Worm (Caenorhabditis elegans) whole organism, L1 larva: ENCODE measurements around the gene F21A3.2.

ENCODE experiments used
- C16A3.4 ChIP-seq: fragments of 150-350 bp; optimal IDR thresholded peaks from 2 replicates; lab custom pipeline; 2014; ENCODE audit warnings: missing biosample characterization, missing genetic modification characterization
- C34B4.2 ChIP-seq: sonication (generic microtip); optimal IDR thresholded peaks from 2 replicates; lab custom pipeline; 2017; ENCODE audit warnings: mild to moderate bottlenecking, missing genetic modification characterization, missing compliant biosample characterization
- Y116A8C.19 ChIP-seq: sonication (generic microtip); optimal IDR thresholded peaks from 2 replicates; lab custom pipeline; 2016; ENCODE audit warnings: missing compliant biosample characterization, missing genetic modification characterization, borderline replicate concordance
- ama-1 ChIP-seq: fragments of 150-350 bp; optimal IDR thresholded peaks from 2 replicates; lab custom pipeline; 2014
- blmp-1 ChIP-seq: fragments of 150-350 bp; optimal IDR thresholded peaks from 2 replicates; lab custom pipeline; 2014; ENCODE audit warnings: missing biosample characterization, missing genetic modification characterization
- ceh-63 ChIP-seq: fragments of 200-800 bp; sonication (Bioruptor generic); optimal IDR thresholded peaks from 2 replicates; lab custom pipeline; 2018; ENCODE audit warnings: mild to moderate bottlenecking, missing genetic modification characterization, missing compliant biosample characterization
- efl-1 ChIP-seq, 4 experiments: fragments of 150-350 bp; optimal IDR thresholded peaks in 3 of 4; peaks in 1 of 4; 1 replicate in 1 of 4; 2 replicates in 3 of 4; lab custom pipeline; 2014; ENCODE audit warnings: missing biosample characterization in 2 of 4, missing genetic modification characterization in 2 of 4, missing genetic modification reagents in 2 of 4
- efl-3 ChIP-seq: fragments of 200-800 bp; sonication (Bioruptor generic); optimal IDR thresholded peaks from 2 replicates; lab custom pipeline; 2018; ENCODE audit warnings: mild to moderate bottlenecking, missing genetic modification characterization, missing compliant biosample characterization
- elt-2 ChIP-seq: sonication (generic microtip); optimal IDR thresholded peaks from 2 replicates; lab custom pipeline; 2016; ENCODE audit warnings: missing genetic modification characterization, mild to moderate bottlenecking, inconsistent platforms, missing compliant biosample characterization, missing genetic modification reagents
- fkh-8 ChIP-seq: sonication (generic microtip); optimal IDR thresholded peaks from 2 replicates; lab custom pipeline; 2016; ENCODE audit warnings: mild to moderate bottlenecking, missing genetic modification characterization, missing compliant biosample characterization
- grh-1 ChIP-seq: fragments of 200-800 bp; sonication (Bioruptor generic); IDR thresholded peaks from 2 replicates; pipeline ENCODE4 v1.3.6; 2022; ENCODE audit warnings: missing genetic modification reagents, missing genetic modification characterization, missing compliant biosample characterization
- hlh-17 ChIP-seq: fragments of 200-800 bp; sonication (Bioruptor generic); optimal IDR thresholded peaks from 2 replicates; lab custom pipeline; 2018; ENCODE audit warnings: missing genetic modification characterization, mild to moderate bottlenecking, missing compliant biosample characterization, moderate library complexity, borderline replicate concordance
- hlh-4 ChIP-seq: sonication (generic microtip); optimal IDR thresholded peaks from 2 replicates; lab custom pipeline; 2016; ENCODE audit warnings: mild to moderate bottlenecking, missing genetic modification characterization, missing compliant biosample characterization
- irx-1 ChIP-seq: sonication (generic microtip); optimal IDR thresholded peaks from 2 replicates; lab custom pipeline; 2016; ENCODE audit warnings: missing genetic modification characterization, missing compliant biosample characterization
- lin-14 ChIP-seq: fragments of 200-800 bp; sonication (Bioruptor generic); optimal IDR thresholded peaks from 2 replicates; lab custom pipeline; 2018; ENCODE audit warnings: mild to moderate bottlenecking, missing genetic modification characterization, moderate library complexity, missing compliant biosample characterization
- lin-35 ChIP-seq, 2 experiments: fragments of 150-350 bp; optimal IDR thresholded peaks; 2 replicates each; lab custom pipeline; 2014; ENCODE audit warnings: missing biosample characterization in 2 of 2, missing genetic modification characterization in 2 of 2, missing genetic modification reagents in 2 of 2
- lin-39 ChIP-seq: fragments of 150-350 bp; optimal IDR thresholded peaks from 2 replicates; lab custom pipeline; 2014; ENCODE audit warnings: missing biosample characterization, missing genetic modification reagents, missing genetic modification characterization
- lir-3 ChIP-seq: sonication (generic microtip); optimal IDR thresholded peaks from 2 replicates; lab custom pipeline; 2016; ENCODE audit warnings: mild to moderate bottlenecking, missing genetic modification characterization, moderate library complexity, missing compliant biosample characterization; ENCODE audit not compliant: poor library complexity
- mdl-1 ChIP-seq, 2 experiments: fragments of 150-350 bp; optimal IDR thresholded peaks; 2 replicates each; lab custom pipeline; 2014 to 2017; ENCODE audit warnings: missing biosample characterization in 2 of 2, missing genetic modification characterization in 2 of 2, inconsistent platforms in 1 of 2
- mef-2 ChIP-seq: fragments of 150-350 bp; optimal IDR thresholded peaks from 2 replicates; lab custom pipeline; 2014; ENCODE audit warnings: missing biosample characterization, missing genetic modification characterization
- mep-1 ChIP-seq: fragments of 150-350 bp; optimal IDR thresholded peaks from 2 replicates; lab custom pipeline; 2014; ENCODE audit warnings: missing biosample characterization, missing genetic modification characterization
- nhr-20 ChIP-seq: sonication (generic microtip); optimal IDR thresholded peaks from 2 replicates; lab custom pipeline; 2016; ENCODE audit warnings: mild to moderate bottlenecking, missing genetic modification characterization, missing compliant biosample characterization
- nhr-28 ChIP-seq: fragments of 150-350 bp; optimal IDR thresholded peaks from 2 replicates; lab custom pipeline; 2014; ENCODE audit warnings: missing biosample characterization, missing genetic modification characterization
- nhr-47 ChIP-seq: sonication (generic microtip); optimal IDR thresholded peaks from 2 replicates; lab custom pipeline; 2016; ENCODE audit warnings: mild to moderate bottlenecking, missing genetic modification characterization, moderate library complexity, missing compliant biosample characterization
- nhr-77 ChIP-seq: fragments of 150-350 bp; optimal IDR thresholded peaks from 2 replicates; lab custom pipeline; 2014; ENCODE audit warnings: missing biosample characterization, missing genetic modification characterization
- nhr-84 ChIP-seq: sonication (generic microtip); optimal IDR thresholded peaks from 2 replicates; lab custom pipeline; 2017; ENCODE audit warnings: missing biosample characterization, missing genetic modification characterization
- nhr-85 ChIP-seq: sonication (generic microtip); peaks from one replicate; lab custom pipeline; 2016; ENCODE audit warnings: missing genetic modification characterization, inconsistent platforms, missing compliant biosample characterization
- nhr-90 ChIP-seq: sonication (generic microtip); optimal IDR thresholded peaks from 2 replicates; lab custom pipeline; 2016; ENCODE audit warnings: mild to moderate bottlenecking, missing genetic modification characterization, missing compliant biosample characterization; ENCODE audit not compliant: poor library complexity
- pag-3 ChIP-seq: sonication (generic microtip); optimal IDR thresholded peaks from 2 replicates; lab custom pipeline; 2017; ENCODE audit warnings: missing genetic modification characterization, mild to moderate bottlenecking, missing compliant biosample characterization, antibody characterized with exemption, borderline replicate concordance; ENCODE audit not compliant: insufficient read depth
- pax-3 ChIP-seq: fragments of 200-800 bp; sonication (Bioruptor generic); optimal IDR thresholded peaks from 2 replicates; lab custom pipeline; 2018; ENCODE audit warnings: mild to moderate bottlenecking, missing genetic modification characterization, moderate library complexity, missing compliant biosample characterization
- rnt-1 ChIP-seq: sonication (generic microtip); optimal IDR thresholded peaks from 2 replicates; lab custom pipeline; 2016; ENCODE audit warnings: mild to moderate bottlenecking, missing genetic modification characterization, moderate library complexity, missing compliant biosample characterization
- skn-1 ChIP-seq: fragments of 150-350 bp; optimal IDR thresholded peaks from 2 replicates; lab custom pipeline; 2014; ENCODE audit warnings: missing biosample characterization, missing genetic modification characterization
- snpc-4 ChIP-seq: fragments of 150-350 bp; optimal IDR thresholded peaks from 2 replicates; lab custom pipeline; 2014; ENCODE audit warnings: missing biosample characterization, missing genetic modification characterization
- snu-23 ChIP-seq: sonication (generic microtip); optimal IDR thresholded peaks from 2 replicates; lab custom pipeline; 2016; ENCODE audit warnings: missing genetic modification characterization, missing compliant biosample characterization
- sox-4 ChIP-seq: sonication (generic microtip); optimal IDR thresholded peaks from 2 replicates; lab custom pipeline; 2016; ENCODE audit warnings: missing genetic modification characterization, missing compliant biosample characterization
- swsn-7 ChIP-seq: sonication (generic microtip); optimal IDR thresholded peaks from 2 replicates; lab custom pipeline; 2016; ENCODE audit warnings: missing genetic modification characterization, missing compliant biosample characterization
- tlp-1 ChIP-seq: fragments of 150-350 bp; optimal IDR thresholded peaks from 2 replicates; lab custom pipeline; 2014; ENCODE audit warnings: missing biosample characterization, missing genetic modification characterization
- unc-130 ChIP-seq: fragments of 150-350 bp; optimal IDR thresholded peaks from 2 replicates; lab custom pipeline; 2017; ENCODE audit warnings: missing biosample characterization, missing genetic modification characterization, inconsistent platforms
- unc-30 ChIP-seq: sonication (generic microtip); optimal IDR thresholded peaks from 2 replicates; lab custom pipeline; 2017; ENCODE audit warnings: missing biosample characterization, missing genetic modification characterization
- unc-98 ChIP-seq: fragments of 200-800 bp; sonication (Bioruptor generic); IDR thresholded peaks from 2 replicates; pipeline ENCODE4 v1.3.6; 2022; ENCODE audit warnings: missing genetic modification characterization, missing compliant biosample characterization

F21A3.2 gene

ce11 chrV:15569702-15570430, 36.1 kb upstream of the F21A3.2 start, which contains the start of gene lsm-5 (continued):
- TF ChIP-seq mdl-1 (tag; optimal IDR thresholded peaks at IDR 0.05; lab: Kevin White, UChicago) (peak in 1 of 2 experiments; percentile 26), skn-1 (tag; lab: Kevin White, UChicago) (peak; percentile 19), rnt-1 (tag; lab: Kevin White, UChicago) (peak; percentile 51)
- TF ChIP-seq, all 84 proteins: peak for 36

ce11 chrV:15568381-15568780, 34.6 kb upstream of the F21A3.2 start:
- no peak for TF ChIP-seq C16A3.4
- TF ChIP-seq ama-1, result peak; percentile 13
- no peak for TF ChIP-seq efl-1 (optimal IDR thresholded peaks at IDR 0.05; lab: Kevin White, UChicago)
- TF ChIP-seq efl-1 (GFP tag; optimal IDR thresholded peaks at IDR 0.05 in 1 of 2; lab: Kevin White, UChicago), result peak in 1 of 2 experiments; percentile 88
- TF ChIP-seq lir-3 (tag; lab: Kevin White, UChicago), result peak; percentile 3

- TF ChIP-seq lin-35 (GFP tag; optimal IDR thresholded peaks at IDR 0.05; lab: Kevin White, UChicago) (peak in 1 of 2 experiments; percentile 37), efl-1 (optimal IDR thresholded peaks at IDR 0.05; lab: Kevin White, UChicago) (no peak), efl-1 (GFP tag; optimal IDR thresholded peaks at IDR 0.05 in 1 of 2; lab: Kevin White, UChicago) (peak in 1 of 2 experiments; percentile 85), C16A3.4 (no peak), nhr-84 (tag; lab: Kevin White, UChicago) (no peak), swsn-7 (tag; lab: Kevin White, UChicago) (no peak), hlh-17 (GFP tag; lab: Kevin White, UChicago) (no peak), Y116A8C.19 (tag; lab: Kevin White, UChicago) (no peak)
- TF ChIP-seq, all 84 proteins: peak for 2
Measured at ce11 chrV:15567344-15567804, 33.6 kb upstream of the F21A3.2 start, which contains the start of gene acs-2. acs-2 (plus strand) TSS chrV:15567394.

DNA sequence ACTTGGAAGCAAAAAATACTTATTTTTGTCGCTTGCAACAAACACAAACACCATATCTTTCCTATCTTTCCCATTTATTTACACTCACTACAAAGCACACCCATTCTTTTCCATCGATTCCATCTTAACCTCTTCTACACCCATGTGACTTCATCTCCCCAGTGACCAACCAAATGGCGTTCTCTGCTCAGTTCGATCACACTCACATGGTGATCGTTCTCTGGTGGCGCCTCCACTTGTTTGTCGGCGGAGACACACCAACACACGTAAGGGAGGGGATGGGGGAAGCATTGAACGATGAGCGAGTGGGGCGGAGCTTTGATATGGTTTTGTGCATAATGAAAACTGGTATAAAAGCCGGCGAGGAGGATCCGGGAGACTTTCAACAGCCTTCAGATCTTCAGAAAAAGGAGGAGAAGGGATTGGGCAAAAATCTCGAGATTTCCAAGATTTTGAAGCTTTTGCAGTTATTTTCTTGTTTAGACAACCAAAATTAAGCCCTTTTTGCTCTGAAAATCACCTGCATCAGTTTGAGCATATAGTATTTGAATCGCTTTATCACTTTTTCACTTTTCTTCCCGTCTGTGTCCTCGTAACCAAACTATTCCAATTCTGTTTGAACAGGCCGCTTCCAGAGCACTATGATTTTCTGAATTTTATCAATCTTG, 32.9 kb upstream of the F21A3.2 start:
- TF ChIP-seq ceh-63 (no peak), hlh-4 (no peak), lir-3 (tag; lab: Kevin White, UChicago) (peak; percentile 71), lin-14 (peak; percentile 93), ama-1 (peak; percentile 43), pax-3 (tag; lab: Kevin White, UChicago) (peak; percentile 7), nhr-28 (tag; lab: Kevin White, UChicago) (no peak), nhr-85 (tag; lab: Kevin White, UChicago) (peak; percentile 89), snpc-4 (tag; lab: Kevin White, UChicago) (peak; percentile 36), pag-3 (no peak), efl-3 (GFP tag; lab: Kevin White, UChicago) (no peak), mep-1 (peak; percentile 80), nhr-20 (tag; lab: Kevin White, UChicago) (peak; percentile 96), elt-2 (peak; percentile 86), nhr-90 (tag; lab: Kevin White, UChicago) (peak; percentile 82), nhr-47 (tag; lab: Kevin White, UChicago) (peak; percentile 76), irx-1 (tag; lab: Kevin White, UChicago) (peak; percentile 52), mdl-1 (tag; optimal IDR thresholded peaks at IDR 0.05; lab: Kevin White, UChicago) (peak in 1 of 2 experiments; percentile 99), snu-23 (GFP tag; lab: Kevin White, UChicago) (peak; percentile 92), unc-130 (tag; lab: Kevin White, UChicago) (peak; percentile 99), unc-30 (tag; lab: Kevin White, UChicago) (no peak), rnt-1 (tag; lab: Kevin White, UChicago) (peak; percentile 84), nhr-84 (tag; lab: Kevin White, UChicago) (no peak), fkh-8 (peak; percentile 39), mef-2 (tag; lab: Kevin White, UChicago) (peak; percentile 64), sox-4 (peak; percentile 67), blmp-1 (tag; lab: Kevin White, UChicago) (peak; percentile 62), grh-1 (GFP tag; lab: Robert Waterston, UW) (no peak), hlh-17 (GFP tag; lab: Kevin White, UChicago) (no peak), lin-35 (GFP tag; optimal IDR thresholded peaks at IDR 0.05; lab: Kevin White, UChicago) (peak; percentile 62 to 87), lin-39 (peak; percentile 70), C34B4.2 (no peak), unc-98 (GFP tag; lab: Robert Waterston, UW) (no peak), nhr-77 (peak; percentile 17), skn-1 (tag; lab: Kevin White, UChicago) (peak; percentile 53), tlp-1 (no peak)
